Fruit fly (Drosophila melanogaster): ENCODE results near the gene CG3081.

The CG3081 gene

DNA sequence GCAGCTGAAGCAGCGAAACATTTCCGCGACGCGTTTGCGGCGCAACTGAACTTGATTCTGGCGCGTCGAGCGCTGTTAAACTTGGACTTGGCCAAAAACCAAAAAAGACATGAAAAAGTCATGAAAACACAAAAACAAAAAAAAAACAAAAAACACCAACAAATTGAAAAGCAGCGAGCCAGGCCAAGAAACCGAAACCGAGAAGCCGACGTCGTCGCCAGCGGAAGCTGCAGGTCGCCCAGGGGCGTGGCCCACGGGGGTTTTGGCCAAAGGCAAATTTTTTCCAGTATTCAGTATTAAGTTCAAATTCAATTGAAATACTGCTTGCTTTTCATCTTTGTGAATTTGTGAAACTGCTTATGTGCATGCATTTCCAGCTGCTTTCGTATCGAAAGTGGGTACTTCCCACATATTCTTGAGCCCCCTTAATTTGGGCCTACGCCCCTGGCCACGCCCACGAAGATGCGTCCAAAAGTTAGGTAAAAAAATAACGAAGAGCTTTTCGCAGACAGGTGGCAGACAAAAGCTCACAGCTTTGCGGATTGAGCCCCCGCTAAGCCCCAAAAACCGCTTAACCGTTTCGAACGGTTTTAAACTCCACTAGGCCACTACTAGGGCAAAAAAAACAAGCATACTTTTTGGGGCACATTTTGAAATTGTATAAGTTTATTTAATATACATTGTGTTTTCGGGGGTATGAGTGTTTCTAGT lies 23.0 kb upstream of the CG3081 start, which contains the start of gene CG3009:
Gene CG3009, minus strand, starts transcription at position 51 of the 711 bp plus-strand sequence.
- TF ChIP-seq CG8478 (optimal IDR thresholded peaks at IDR 0.05) (no peak), CTCF (optimal IDR thresholded peaks at IDR 0.05) (peak; percentile 36 to 59)

DNA sequence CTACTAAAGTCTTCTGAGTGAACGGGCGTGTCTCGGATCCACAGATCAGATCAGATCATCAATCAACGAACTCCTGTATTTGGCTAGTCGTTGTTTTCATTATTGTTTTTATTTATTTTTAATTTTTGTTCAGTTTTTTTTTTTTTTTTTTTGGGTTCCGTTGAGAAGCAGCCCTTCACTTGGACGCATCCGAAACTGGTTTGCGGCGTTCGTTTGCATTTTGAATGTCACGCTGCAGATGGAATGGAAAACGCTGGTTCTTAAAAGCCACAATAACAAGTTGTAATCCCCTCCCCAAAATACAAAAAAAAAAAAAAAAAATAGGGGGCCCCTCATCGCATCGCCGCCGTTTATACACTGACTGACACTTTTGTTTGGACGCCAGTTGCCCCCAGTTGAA lies 20.3 kb upstream of the CG3081 start:
- no peak for TF ChIP-seq CG8478 (optimal IDR thresholded peaks at IDR 0.05)
- TF ChIP-seq CTCF (optimal IDR thresholded peaks at IDR 0.05): no peak

DNA sequence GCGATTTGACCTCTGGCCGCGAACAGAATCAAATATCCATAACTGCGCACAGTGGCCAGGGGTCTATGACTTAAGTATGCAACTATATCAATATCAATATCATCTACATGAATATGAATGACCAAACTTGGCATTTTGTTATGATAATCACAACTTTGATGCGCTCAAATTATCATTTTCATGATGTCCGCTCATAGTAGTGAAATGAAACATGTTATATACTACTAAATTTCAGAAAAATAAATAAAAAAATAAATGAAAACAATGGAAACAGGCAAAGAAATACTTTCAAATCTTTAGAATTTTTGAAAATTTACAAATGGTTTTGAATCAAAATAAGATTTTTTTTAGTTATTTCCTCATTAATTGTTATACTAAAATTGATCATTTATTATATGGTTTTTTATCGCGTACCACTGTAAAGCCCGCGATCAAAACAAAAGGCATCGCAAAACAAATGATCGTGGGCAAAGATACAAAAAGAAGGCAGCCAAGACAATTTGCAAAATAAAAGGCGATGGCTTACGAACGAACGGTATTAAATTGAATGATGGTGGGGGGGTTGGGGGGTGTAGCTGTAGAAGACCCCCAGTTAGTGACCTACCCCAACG lies 17.0 kb upstream of the CG3081 start:
- no peak for TF ChIP-seq CG8478 (optimal IDR thresholded peaks at IDR 0.05)
- TF ChIP-seq CTCF (optimal IDR thresholded peaks at IDR 0.05): no peak

DNA sequence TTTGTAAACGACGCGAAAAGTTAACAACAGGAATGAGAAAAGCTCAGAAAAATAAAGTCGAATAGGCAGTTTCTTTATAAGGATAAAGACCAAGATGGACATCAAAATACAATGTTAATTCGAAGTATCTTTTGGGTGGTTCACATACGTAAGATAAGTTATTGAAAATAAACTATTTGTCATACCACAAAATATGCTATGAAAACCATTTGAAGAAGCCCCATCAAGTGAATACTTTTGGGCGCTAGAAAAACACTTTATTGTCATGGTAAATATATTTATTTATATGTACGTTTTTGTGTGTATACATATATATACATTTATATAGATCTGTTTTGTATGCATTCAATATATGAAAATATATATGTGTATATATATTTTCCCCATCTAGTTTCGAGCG lies 14.1 kb upstream of the CG3081 start:
- TF ChIP-seq CG8478 (optimal IDR thresholded peaks at IDR 0.05) (no peak), CTCF (optimal IDR thresholded peaks at IDR 0.05) (no peak)

DNA sequence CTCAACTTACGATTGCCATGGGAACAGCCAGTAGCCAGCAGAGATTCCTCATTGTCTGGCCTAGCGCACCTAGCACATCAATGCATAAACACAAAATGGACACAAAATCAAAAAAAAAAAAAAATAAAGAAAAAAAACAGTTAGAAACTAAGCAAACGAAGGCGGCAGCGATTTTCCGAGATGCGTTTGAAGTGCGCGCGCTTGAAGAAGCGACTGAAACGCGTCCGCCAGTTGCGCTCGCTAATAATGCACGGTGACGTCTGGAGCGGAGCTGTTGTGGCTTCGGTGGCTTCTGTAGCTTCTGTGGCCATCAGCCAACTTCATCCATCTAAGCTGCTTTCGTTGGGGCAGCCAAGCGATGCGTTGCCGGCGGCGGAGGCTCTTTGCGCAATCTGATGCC lies 10.6 kb upstream of the CG3081 start, which contains the start of gene CG15473:
Gene CG15473, minus strand, starts transcription at position 101 of the 400 bp plus-strand sequence.
- TF ChIP-seq CG8478 (optimal IDR thresholded peaks at IDR 0.05) (no peak), CTCF (optimal IDR thresholded peaks at IDR 0.05) (no peak)

DNA sequence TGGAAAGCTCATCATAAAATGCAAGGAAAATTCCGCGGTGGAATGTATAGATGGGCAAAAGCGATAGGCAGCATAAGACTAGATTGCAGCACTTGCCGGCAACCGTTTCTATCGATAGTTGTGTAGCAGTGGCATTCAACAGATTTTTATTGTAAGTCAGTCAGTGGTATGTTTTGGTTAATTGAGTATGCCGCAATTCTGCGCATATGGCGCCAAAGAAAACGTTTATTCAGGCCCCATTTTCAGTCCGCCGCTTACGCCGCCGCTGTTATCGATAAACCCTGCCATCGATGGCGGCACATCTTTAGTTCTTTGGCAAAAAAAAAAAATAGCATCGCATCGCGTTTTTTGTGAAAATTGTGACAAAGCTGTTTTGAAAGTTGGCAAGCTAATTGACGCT lies 6.0 kb upstream of the CG3081 start, which contains the start of the genes Cbp80 and Torsin:
Gene Cbp80, plus strand, starts transcription at position 265 of the 400 bp plus-strand sequence.
Gene Torsin, minus strand, starts transcription at position 282 of the 400 bp plus-strand sequence.
- TF ChIP-seq CTCF (optimal IDR thresholded peaks at IDR 0.05) (no peak), CG8478 (optimal IDR thresholded peaks at IDR 0.05) (no peak)

DNA sequence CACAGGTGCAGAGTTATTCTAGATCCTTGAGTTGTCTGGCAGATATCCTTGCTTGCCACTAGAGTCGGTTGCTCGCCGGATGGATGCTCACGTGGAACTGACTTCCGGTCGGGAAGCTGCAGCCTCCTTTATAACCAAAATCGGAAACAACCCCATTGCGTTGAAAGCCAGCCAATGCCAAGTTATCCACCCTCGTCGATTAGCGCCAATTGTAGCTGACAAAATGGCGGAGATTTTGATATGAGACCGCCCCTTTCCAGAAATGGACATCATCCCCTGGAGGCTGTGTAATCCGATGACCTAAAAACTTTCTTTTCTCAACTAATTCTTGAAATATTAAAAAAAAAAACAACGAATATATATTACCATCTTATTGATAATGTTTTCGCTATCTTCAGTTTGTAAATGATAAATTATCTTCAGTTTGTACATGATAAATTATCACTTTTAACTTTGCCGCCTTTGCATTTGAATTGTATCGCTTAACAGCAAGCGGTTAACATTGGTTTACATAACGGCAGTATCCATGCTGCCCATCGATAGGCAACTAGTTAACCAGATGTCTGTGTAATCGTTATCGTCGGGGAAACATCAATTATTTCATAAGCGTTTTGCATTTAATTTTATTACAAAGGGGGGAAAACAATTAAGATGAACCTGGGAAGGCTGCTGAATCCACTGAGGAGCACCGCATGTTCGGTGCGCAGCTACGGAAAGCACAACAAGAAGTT lies 3.7 kb upstream of the CG3081 start, which contains the start of the genes HLH4C and mRpL30:
Gene HLH4C, minus strand, starts transcription at position 99 of the 731 bp plus-strand sequence.
Gene mRpL30, plus strand, starts transcription at position 556 of the 731 bp plus-strand sequence.
- TF ChIP-seq CG8478 (optimal IDR thresholded peaks at IDR 0.05): no peak
- no peak for TF ChIP-seq CTCF (optimal IDR thresholded peaks at IDR 0.05)

DNA sequence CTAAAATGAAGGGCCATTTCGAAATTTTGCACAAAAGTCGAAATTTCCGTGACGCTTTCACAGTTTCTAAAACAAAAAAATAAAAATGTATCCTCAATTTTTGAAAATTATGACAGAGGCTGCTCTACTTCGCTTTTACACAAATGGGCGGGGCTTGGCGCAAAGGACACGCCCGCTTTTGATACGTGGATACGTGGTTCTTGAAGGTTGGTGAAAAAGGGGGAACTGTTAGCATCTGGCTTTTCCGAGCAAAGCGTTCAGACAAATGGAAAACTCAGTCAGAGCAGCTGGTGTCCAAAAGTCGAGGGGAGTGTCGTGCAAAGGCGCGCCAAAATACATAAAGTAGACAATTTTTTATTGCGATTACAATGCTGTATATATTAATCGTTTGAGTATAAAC lies 981 bp upstream of the CG3081 start, which contains the start of gene CG3062:
Gene CG3062, minus strand, starts transcription at position 101 of the 400 bp plus-strand sequence.
- TF ChIP-seq CTCF (optimal IDR thresholded peaks at IDR 0.05): no peak
- TF ChIP-seq CG8478 (optimal IDR thresholded peaks at IDR 0.05): no peak

DNA sequence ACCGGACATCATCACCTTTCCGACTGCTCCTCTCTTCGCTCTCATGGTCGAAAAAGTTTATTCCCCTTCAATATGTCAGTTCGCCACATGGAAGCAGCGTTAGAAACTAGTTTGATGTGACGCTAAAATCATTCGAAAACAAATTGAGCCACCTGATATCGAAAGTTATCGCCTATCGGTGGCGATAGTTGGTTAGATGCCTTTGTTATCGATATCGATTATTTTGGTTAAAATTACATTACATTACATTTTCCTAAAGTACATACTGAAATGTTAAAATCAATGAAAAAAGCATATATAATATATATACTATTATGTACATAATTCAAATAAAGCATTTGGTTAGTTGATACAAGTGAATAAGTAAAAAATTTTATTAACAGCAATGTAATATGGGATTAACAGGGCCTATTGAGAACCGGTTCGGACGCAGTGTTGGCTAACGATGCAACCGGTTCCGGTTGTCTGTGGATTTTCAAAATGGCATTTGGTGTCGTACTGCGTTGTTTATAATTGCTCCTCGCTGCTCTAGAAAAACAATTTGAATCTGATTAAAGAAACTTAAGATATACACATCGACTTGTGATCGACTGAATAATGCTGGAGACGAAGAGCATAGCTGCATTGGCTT lies 7.8 kb downstream of the CG3081 start, which contains the start of the genes Alms1a and pon:
Gene Alms1a, minus strand, starts transcription at position 149 of the 631 bp plus-strand sequence.
Gene pon, plus strand, starts transcription at position 463 of the 631 bp plus-strand sequence.
- TF ChIP-seq CTCF (optimal IDR thresholded peaks at IDR 0.05) (no peak), CG8478 (optimal IDR thresholded peaks at IDR 0.05) (no peak)

DNA sequence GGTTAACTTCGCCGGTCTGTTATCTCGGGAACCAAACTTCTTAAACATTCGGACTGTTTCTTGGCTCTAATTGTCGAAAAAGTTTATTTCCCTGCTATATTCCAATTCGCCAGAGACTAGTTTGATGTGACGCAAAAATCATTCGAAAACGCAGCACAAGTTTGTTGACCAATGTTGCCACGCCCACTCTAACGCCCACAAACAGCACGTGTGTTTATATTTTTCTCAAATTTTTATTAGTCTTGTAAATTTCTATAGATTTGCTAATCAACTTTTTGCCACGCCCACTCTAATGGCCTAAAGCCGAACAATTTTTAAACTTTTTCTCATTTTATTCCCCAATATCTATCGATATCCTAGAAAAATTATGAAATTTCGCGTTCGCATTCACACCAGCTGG lies 13.0 kb downstream of the CG3081 start, which contains the start of gene Alms1b:
Gene Alms1b, minus strand, starts transcription at position 101 of the 400 bp plus-strand sequence.
- no peak for TF ChIP-seq CTCF (optimal IDR thresholded peaks at IDR 0.05)
- TF ChIP-seq CG8478 (optimal IDR thresholded peaks at IDR 0.05): no peak

DNA sequence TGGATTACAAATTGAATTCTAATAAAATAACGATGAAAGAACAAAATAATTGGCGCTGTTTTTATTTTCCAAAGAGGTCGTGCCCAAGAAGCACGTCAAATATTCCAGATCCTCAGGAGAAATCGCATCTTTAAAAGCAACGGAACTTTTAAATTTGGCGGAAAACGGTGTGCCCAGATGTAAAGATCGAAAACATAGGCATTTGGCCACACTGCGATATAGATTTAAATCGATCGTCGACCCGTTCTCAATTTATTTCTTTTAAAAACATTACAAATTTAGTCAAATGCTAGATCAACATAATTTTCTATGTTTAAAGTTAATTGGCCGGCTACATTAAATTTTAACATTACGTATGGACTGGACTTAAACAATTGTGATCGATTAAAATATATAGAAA lies 16.6 kb downstream of the CG3081 start:
- no peak for TF ChIP-seq CTCF (optimal IDR thresholded peaks at IDR 0.05)
- no peak for TF ChIP-seq CG8478 (optimal IDR thresholded peaks at IDR 0.05)

DNA sequence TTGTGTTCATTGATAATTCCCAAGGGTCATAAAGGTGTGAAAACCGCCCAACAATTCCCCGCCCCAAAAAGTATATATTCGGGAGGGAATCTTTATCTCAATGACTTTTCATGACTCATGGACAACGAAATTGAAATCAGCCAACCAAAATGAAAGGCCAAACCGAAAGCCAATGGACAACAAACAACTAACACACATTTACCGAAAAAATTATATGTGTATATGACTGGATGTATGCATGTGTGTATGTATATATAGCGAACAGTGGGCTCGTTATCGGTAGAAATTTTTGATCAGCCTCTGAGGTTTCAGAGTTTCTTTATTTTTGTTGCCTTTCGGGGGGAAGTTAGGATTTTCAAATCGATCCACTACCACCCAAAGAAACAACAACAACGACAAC lies 24.9 kb downstream of the CG3081 start:
- TF ChIP-seq CG8478 (optimal IDR thresholded peaks at IDR 0.05) (no peak), CTCF (optimal IDR thresholded peaks at IDR 0.05) (no peak)

DNA sequence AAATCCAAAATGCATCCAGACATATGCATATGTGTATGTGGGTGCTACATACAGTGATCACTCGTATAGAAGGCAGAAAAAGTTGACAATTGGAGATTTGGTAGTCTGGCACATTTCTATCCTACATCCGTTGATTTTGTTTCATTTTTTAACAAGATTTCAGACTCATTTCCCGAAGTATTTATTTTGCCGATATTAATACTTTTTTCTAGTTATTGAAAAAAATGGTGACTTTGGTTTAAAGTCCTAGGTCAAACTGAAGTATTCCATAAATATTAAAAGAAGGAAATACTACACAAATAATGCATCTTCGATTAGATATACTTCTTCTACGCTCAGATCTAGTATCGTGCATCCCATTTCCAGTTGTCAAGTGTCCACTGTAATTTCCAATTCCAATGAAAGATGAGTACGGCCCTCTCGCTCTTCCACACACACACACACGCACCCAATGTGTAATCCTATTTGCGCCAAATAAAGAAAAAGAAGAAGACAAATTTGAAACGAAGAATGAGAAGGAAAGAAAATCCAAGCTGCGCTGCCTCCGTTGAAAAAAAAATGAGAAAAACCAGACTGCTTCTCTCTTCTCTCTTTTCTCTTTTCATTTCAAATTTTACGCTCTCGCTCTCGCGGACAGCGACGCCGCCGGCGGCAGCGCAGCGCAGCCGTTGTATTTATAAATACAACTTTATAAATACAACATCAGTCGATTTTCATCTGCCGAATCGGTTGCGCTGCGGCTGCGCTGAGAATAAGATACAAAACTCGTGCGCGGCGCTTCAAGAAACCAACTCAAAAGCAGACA lies 26.7 kb downstream of the CG3081 start, which contains the start of gene peb:
Gene peb, plus strand, starts transcription at position 700 of the 805 bp plus-strand sequence.
- TF ChIP-seq CG8478 (optimal IDR thresholded peaks at IDR 0.05): no peak
- TF ChIP-seq CTCF (optimal IDR thresholded peaks at IDR 0.05): no peak

Data from S2 (cell line).